Worm (Caenorhabditis elegans) whole organism, early embryonic: ENCODE results near the gene pes-4.
"Not testable (repeated sequence)": the region's sequence is repeated elsewhere in the genome, so short reads cannot be mapped to it uniquely, and the experiment has no call there.

ENCODE experiments used
- B0310.2 ChIP-seq: sonication (generic microtip); optimal IDR thresholded peaks from 2 replicates; lab custom pipeline; 2016; ENCODE audit warnings: mild to moderate bottlenecking, missing genetic modification characterization, missing compliant biosample characterization
- F13C5.2 ChIP-seq: sonication (generic microtip); optimal IDR thresholded peaks from 2 replicates; lab custom pipeline; 2017; ENCODE audit warnings: mild to moderate bottlenecking, missing genetic modification characterization, inconsistent platforms, missing compliant biosample characterization
- aly-1 ChIP-seq: sonication (generic microtip); optimal IDR thresholded peaks from 2 replicates; lab custom pipeline; 2016; ENCODE audit warnings: missing genetic modification characterization, missing compliant biosample characterization
- ama-1 ChIP-seq: fragments of 150-350 bp; optimal IDR thresholded peaks from 2 replicates; lab custom pipeline; 2014
- ceh-13 ChIP-seq: fragments of 200-800 bp; sonication (Bioruptor generic); optimal IDR thresholded peaks from 2 replicates; lab custom pipeline; 2018; ENCODE audit warnings: mild to moderate bottlenecking, missing genetic modification characterization, missing compliant biosample characterization
- ceh-36 ChIP-seq: sonication (generic microtip); optimal IDR thresholded peaks from 2 replicates; lab custom pipeline; 2016; ENCODE audit warnings: missing genetic modification characterization, inconsistent platforms, missing compliant biosample characterization
- ets-7 ChIP-seq: sonication (generic microtip); optimal IDR thresholded peaks from 2 replicates; lab custom pipeline; 2016; ENCODE audit warnings: missing genotype, missing genetic modification characterization, missing compliant biosample characterization
- flt-1 ChIP-seq: fragments of 200-800 bp; sonication (Bioruptor generic); IDR thresholded peaks from 2 replicates; pipeline ENCODE4 v1.3.6; 2022; ENCODE audit warnings: missing genetic modification characterization, missing compliant biosample characterization
- hmbx-1 ChIP-seq: sonication (generic microtip); optimal IDR thresholded peaks from 2 replicates; lab custom pipeline; 2016; ENCODE audit warnings: mild to moderate bottlenecking, missing genetic modification characterization, missing compliant biosample characterization
- hmg-4 ChIP-seq: fragments of 200-800 bp; sonication (Bioruptor generic); optimal IDR thresholded peaks from 2 replicates; lab custom pipeline; 2018; ENCODE audit warnings: mild to moderate bottlenecking, missing genetic modification characterization, missing compliant biosample characterization
- hnd-1 ChIP-seq: sonication (generic microtip); optimal IDR thresholded peaks from 2 replicates; lab custom pipeline; 2016; ENCODE audit warnings: missing genetic modification characterization, missing compliant biosample characterization
- pes-1 ChIP-seq: fragments of 200-800 bp; sonication (Bioruptor generic); IDR thresholded peaks from 2 replicates; pipeline ENCODE4 v1.3.6; 2022; ENCODE audit warnings: missing genetic modification reagents, missing genetic modification characterization, missing compliant biosample characterization
- scrt-1 ChIP-seq: fragments of 200-800 bp; sonication (Bioruptor generic); IDR thresholded peaks from 2 replicates; pipeline ENCODE4 v1.3.6; 2022; ENCODE audit warnings: missing genetic modification characterization, missing compliant biosample characterization
- sea-1 ChIP-seq: fragments of 200-800 bp; sonication (Bioruptor generic); conservative IDR thresholded peaks from 2 replicates; pipeline ENCODE4 v1.3.6; 2022; ENCODE audit warnings: missing genetic modification characterization, missing compliant biosample characterization
- tbx-11 ChIP-seq: fragments of 200-800 bp; sonication (Bioruptor generic); IDR thresholded peaks from 2 replicates; pipeline ENCODE4 v1.3.6; 2022; ENCODE audit warnings: missing genetic modification characterization, missing compliant biosample characterization
- tbx-37 ChIP-seq: fragments of 200-800 bp; sonication (Bioruptor generic); conservative IDR thresholded peaks from 2 replicates; pipeline ENCODE4 v1.3.6; 2022; ENCODE audit warnings: missing genetic modification reagents, missing genetic modification characterization, missing compliant biosample characterization
- tra-4 ChIP-seq: sonication (generic microtip); optimal IDR thresholded peaks from 2 replicates; lab custom pipeline; 2017; ENCODE audit warnings: missing genetic modification characterization, missing compliant biosample characterization

pes-4 gene

DNA sequence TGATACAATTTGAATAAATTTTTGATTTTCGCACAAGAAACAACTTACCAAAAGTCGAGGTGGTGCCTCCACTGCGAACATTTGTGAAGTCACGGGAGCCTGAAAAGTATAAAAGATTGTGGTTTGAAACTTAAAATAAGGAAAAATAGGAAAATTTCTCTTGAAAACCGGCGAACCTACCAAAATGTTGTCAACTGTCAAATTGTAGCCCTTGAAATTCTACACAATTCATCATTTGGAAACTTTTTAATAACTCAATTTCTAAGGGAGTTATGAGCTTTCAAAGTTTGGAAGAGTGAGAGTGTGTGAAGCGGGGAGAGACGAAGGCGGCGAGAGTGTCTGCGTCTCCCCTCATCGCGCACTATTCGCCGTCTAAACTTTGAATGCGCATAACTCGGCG lies at the start of gene pes-4:
Gene pes-4 (minus strand): TSS at position 101 of the 400 bp plus-strand sequence.
- TF ChIP-seq pes-1 (no peak), ceh-36 (no peak), sea-1 (GFP tag; lab: Robert Waterston, UW) (no peak), ceh-13 (GFP tag; lab: Kevin White, UChicago) (no peak), hmg-4 (no peak), aly-1 (tag; lab: Kevin White, UChicago) (no peak), ama-1 (lab: Kevin White, UChicago) (no peak), ets-7 (tag; lab: Kevin White, UChicago) (no peak), tbx-37 (GFP tag; lab: Robert Waterston, UW) (no peak), flt-1 (no peak)

DNA sequence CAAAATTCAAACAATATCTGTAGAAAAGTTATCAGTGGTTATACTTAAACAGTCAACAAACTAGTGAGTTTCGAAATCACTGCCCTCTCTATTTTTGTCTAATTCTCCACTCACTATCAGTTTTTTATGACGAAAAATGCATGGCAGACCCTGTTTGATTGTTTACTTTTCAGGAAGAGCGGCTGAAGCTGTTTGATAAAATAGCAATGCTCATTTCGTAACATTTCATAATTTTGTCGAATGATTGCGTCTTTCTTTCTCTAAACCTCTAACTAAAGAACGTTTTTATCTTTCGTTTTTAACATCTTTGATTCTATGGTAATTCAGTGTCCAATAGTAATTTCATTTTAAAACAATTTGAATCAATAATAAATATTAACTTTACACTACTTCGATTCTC lies 49.1 kb upstream of the pes-4 start:
- TF ChIP-seq ceh-13 (GFP tag; lab: Kevin White, UChicago) (no peak), tbx-37 (GFP tag; lab: Robert Waterston, UW) (no peak), aly-1 (tag; lab: Kevin White, UChicago) (no peak), hmg-4 (no peak), pes-1 (no peak), tra-4 (tag; lab: Kevin White, UChicago) (no peak), F13C5.2 (no peak), sea-1 (GFP tag; lab: Robert Waterston, UW) (no peak), ama-1 (lab: Kevin White, UChicago) (no peak), B0310.2 (tag; lab: Kevin White, UChicago) (no peak), ets-7 (tag; lab: Kevin White, UChicago) (no peak), ceh-36 (no peak), hnd-1 (tag; lab: Kevin White, UChicago) (no peak), scrt-1 (GFP tag; lab: Robert Waterston, UW) (no peak), hmbx-1 (tag; lab: Kevin White, UChicago) (no peak), tbx-11 (GFP tag; lab: Robert Waterston, UW) (no peak)

DNA sequence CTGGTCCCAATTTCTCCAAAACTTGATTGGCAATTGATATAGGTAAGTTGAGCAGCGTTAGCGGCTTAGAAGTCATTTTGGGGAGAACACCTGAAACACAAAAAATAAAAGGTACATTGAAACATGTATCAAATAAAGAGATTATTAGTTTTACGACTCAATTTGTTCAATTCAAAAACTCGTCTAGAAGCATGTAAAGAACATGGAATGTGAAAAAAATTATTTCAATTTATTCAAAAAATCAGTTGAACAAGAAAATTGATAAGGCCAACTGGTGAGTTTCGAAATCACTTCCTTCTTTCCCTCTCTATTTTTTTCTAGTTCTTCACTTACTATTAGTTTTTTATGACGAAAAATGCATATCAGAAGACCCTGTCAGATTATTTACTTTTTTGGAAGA lies 45.4 kb upstream of the pes-4 start, which contains the start of gene fbxa-30:
Gene fbxa-30 (minus strand): TSS at position 101 of the 400 bp plus-strand sequence.
- no peak for TF ChIP-seq hmg-4

DNA sequence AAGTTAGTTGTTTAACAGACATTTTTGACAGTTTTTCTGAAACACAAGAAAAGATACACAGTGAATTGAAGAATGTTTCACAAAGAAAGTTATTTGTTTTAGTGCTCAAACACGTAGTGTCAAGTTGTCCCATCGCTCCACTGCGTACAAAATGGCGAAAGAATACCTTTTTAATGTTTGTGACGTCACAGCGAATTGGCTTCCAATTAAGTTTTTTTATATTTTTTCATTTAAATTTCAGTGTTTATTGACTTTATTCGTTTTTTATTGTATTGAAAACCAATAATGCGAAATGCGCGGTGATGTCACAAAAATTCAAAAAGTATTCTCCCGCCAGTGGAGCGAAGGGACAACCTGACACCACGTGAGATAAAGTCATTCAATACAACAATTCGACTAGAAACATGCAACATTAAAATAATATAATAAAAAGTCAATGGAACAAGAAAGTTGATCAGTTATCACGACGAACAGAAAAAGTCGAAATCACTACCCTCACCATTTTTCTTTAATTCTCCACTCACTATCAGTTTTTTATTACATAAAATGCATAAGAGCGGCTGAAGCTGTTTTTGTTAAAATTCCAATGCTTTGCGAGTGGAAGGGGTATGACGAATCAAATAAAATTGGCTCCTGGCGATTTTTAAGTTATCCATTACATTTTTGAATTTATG lies 43.7 kb upstream of the pes-4 start, which contains the start of gene fbxa-29:
Gene fbxa-29 (minus strand): TSS at position 51 of the 674 bp plus-strand sequence.
- TF ChIP-seq pes-1 (no peak), tra-4 (tag; lab: Kevin White, UChicago) (no peak), ets-7 (tag; lab: Kevin White, UChicago) (no peak), flt-1 (no peak), scrt-1 (GFP tag; lab: Robert Waterston, UW) (no peak), sea-1 (GFP tag; lab: Robert Waterston, UW) (no peak), aly-1 (tag; lab: Kevin White, UChicago) (no peak), tbx-37 (GFP tag; lab: Robert Waterston, UW) (no peak), tbx-11 (GFP tag; lab: Robert Waterston, UW) (no peak), ceh-36 (no peak), hmbx-1 (tag; lab: Kevin White, UChicago) (no peak), hnd-1 (tag; lab: Kevin White, UChicago) (no peak), hmg-4 (no peak), B0310.2 (tag; lab: Kevin White, UChicago) (no peak)

DNA sequence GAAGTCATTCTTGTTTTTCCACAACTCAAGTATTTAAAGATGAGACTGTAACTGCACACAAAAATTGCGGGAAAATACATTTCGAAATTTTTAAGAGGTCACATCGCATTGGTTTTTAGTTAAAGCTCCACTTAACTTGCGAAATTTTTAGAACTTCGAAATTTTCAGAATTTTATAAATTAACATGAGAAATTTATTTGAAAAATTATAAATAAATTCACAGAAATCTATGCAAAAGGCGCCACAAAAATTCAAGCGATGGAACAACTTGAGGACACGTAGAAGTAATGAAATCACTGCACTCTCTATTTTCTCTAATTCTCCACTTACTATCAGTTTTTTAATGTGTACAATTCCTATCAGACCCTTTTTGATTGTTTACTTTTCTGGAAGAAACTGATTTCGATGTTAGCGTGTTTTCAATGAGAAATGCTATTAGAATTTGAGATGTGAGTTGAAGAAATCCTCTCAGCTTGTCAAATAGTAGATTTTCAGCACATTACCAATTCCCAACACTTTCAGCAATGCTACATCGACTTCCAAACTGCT lies 41.4 kb upstream of the pes-4 start, which contains the start of gene fbxa-31:
Gene fbxa-31 (minus strand): TSS at position 51 of the 549 bp plus-strand sequence.
- TF ChIP-seq tbx-11 (GFP tag; lab: Robert Waterston, UW) (no peak), hnd-1 (tag; lab: Kevin White, UChicago) (no peak)

DNA sequence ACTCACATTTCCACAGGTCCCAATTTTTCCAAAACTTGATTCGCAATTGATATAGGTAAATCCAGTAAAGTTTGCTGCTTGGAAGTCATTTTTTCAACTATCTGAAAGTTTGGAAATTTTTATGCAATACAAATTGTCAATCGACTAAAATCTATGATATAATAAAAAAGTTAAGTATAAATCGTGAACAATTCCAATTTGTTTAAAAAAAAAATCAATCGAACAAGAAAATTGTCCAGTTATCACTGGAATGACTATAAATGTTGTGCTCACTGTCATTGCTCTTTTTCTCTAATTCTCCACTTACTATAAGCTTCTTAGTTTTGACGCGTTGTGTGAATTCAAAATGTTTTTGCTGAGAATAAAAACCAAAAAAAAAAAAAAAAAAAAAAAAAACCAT lies 39.1 kb upstream of the pes-4 start, which contains the start of gene fbxa-32:
Gene fbxa-32 (minus strand): TSS at position 101 of the 400 bp plus-strand sequence.
- TF ChIP-seq tbx-37 (GFP tag; lab: Robert Waterston, UW) (no peak), scrt-1 (GFP tag; lab: Robert Waterston, UW) (no peak), ama-1 (lab: Kevin White, UChicago) (no peak), ceh-13 (GFP tag; lab: Kevin White, UChicago) (no peak), B0310.2 (tag; lab: Kevin White, UChicago) (no peak), ceh-36 (no peak), sea-1 (GFP tag; lab: Robert Waterston, UW) (no peak)

DNA sequence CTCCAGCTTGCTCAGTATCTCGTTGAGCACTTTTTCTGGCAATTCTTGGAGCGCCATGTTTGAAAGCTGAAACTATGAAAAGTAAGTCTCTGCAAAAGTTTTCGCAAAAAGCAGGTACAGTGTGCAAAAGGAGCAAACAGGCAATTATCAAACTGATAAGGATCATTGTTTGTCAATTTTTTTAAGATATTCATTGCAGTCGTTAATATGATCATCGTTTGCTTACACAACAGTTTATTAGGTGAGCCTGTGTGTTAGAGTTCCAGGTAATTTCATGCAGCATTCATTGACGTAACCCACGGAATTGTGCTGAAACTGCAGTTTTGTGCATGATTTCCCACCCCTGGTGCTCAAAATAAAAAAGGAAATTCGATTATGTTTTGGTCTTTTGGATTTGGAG lies 36.7 kb upstream of the pes-4 start, which contains the start of gene fbxa-151:
Gene fbxa-151 (minus strand): TSS at position 101 of the 400 bp plus-strand sequence.
- not testable (repeated sequence) for TF ChIP-seq pes-1; ceh-36; aly-1 (tag; lab: Kevin White, UChicago)

DNA sequence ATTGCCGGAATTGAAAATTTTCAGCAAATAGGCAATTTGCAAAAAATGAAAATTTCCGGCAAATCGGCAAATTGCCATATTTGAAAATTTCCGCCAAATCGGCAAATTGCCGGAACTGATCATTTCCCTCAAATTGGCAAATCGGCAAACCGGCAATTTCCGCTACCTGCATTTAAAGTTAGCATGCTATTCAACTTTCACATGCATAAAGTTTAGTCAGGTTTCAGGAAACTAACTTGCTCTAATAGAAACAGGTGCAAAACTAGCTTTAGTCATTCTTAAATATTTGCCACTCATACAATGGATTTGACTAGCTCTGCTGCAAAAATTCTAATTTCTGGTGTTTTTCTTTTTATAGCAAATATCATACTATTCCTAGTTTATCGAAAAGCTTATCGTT lies 33.6 kb upstream of the pes-4 start, which contains the start of gene srz-9:
Gene srz-9 (plus strand): TSS at position 301 of the 400 bp plus-strand sequence.
- not testable (repeated sequence) for TF ChIP-seq ceh-36; pes-1; B0310.2 (tag; lab: Kevin White, UChicago)
